Fruit fly (Drosophila melanogaster) whole organism, prepupa: Measurements from ENCODE around the gene Crtc.

Experiments
- Blimp-1 ChIP-seq: fragments of 200-800 bp; sonication (Bioruptor generic); optimal IDR thresholded peaks from 3 replicates; lab custom pipeline; 2017; ENCODE audit warnings: missing biosample characterization, missing genetic modification characterization, mild to moderate bottlenecking, moderate library complexity, missing genetic modification reagents
- CG10669 ChIP-seq: fragments of 200-800 bp; sonication (Bioruptor generic); optimal IDR thresholded peaks from 3 replicates; lab custom pipeline; 2018; ENCODE audit warnings: missing biosample characterization, mild to moderate bottlenecking, missing genetic modification characterization, moderate library complexity
- CG11762 ChIP-seq: fragments of 200-800 bp; sonication (Bioruptor generic); optimal IDR thresholded peaks from 3 replicates; lab custom pipeline; 2016; ENCODE audit warnings: missing biosample characterization, missing genetic modification characterization; ENCODE audit not compliant: insufficient read depth
- CG15336 ChIP-seq: fragments of 200-800 bp; sonication (Bioruptor generic); IDR thresholded peaks from 2 replicates; pipeline ENCODE4 v1.3.6; 2022; ENCODE audit warnings: missing biosample characterization, missing genetic modification characterization
- CG31627 ChIP-seq: fragments of 200-800 bp; sonication (Bioruptor generic); optimal IDR thresholded peaks from 3 replicates; lab custom pipeline; 2016; ENCODE audit warnings: missing biosample characterization, missing genetic modification characterization
- CG32006 ChIP-seq: fragments of 200-800 bp; sonication (Bioruptor generic); optimal IDR thresholded peaks from 3 replicates; lab custom pipeline; 2017; ENCODE audit warnings: missing biosample characterization, mild to moderate bottlenecking, missing genetic modification characterization
- CG34406 ChIP-seq: fragments of 200-800 bp; sonication (Bioruptor generic); optimal IDR thresholded peaks from 3 replicates; lab custom pipeline; 2016; ENCODE audit warnings: missing biosample characterization, missing genetic modification characterization
- CG6163 ChIP-seq: fragments of 200-800 bp; sonication (Bioruptor generic); IDR thresholded peaks from 3 replicates; pipeline ENCODE4 v1.3.6; 2022; ENCODE audit warnings: missing biosample characterization, missing genetic modification characterization
- CG6808 ChIP-seq: fragments of 200-800 bp; sonication (Bioruptor generic); optimal IDR thresholded peaks from 3 replicates; lab custom pipeline; 2017; ENCODE audit warnings: missing biosample characterization, missing genetic modification characterization, mild to moderate bottlenecking, moderate library complexity, missing genetic modification reagents
- CG6854 ChIP-seq: fragments of 200-800 bp; sonication (Bioruptor generic); optimal IDR thresholded peaks from 2 replicates; lab custom pipeline; 2017; ENCODE audit warnings: missing biosample characterization, mild to moderate bottlenecking, missing genetic modification characterization
- CG8119 ChIP-seq: fragments of 200-800 bp; sonication (Bioruptor generic); IDR thresholded peaks from 3 replicates; pipeline ENCODE4 v1.3.6; 2022; ENCODE audit warnings: missing biosample characterization, missing genetic modification characterization
- CG8319 ChIP-seq: fragments of 200-800 bp; sonication (Bioruptor generic); optimal IDR thresholded peaks from 3 replicates; lab custom pipeline; 2016; ENCODE audit warnings: missing biosample characterization, missing genetic modification characterization
- CG9139 ChIP-seq: fragments of 200-800 bp; sonication (Bioruptor generic); optimal IDR thresholded peaks from 3 replicates; lab custom pipeline; 2017; ENCODE audit warnings: missing biosample characterization, mild to moderate bottlenecking, missing genetic modification characterization
- Eip75B ChIP-seq: fragments of 200-800 bp; sonication (Bioruptor generic); optimal IDR thresholded peaks from 3 replicates; lab custom pipeline; 2016; ENCODE audit warnings: missing biosample characterization, missing genetic modification characterization
- Eip78C ChIP-seq: fragments of 200-800 bp; sonication (Bioruptor generic); peaks from one replicate; lab custom pipeline; 2016; ENCODE audit warnings: missing biosample characterization, missing genetic modification characterization
- Ets96B ChIP-seq: fragments of 200-800 bp; optimal IDR thresholded peaks from 2 replicates; lab custom pipeline; 2019; ENCODE audit warnings: missing biosample characterization, mild to moderate bottlenecking, missing genetic modification characterization, moderate library complexity
- Hr38 ChIP-seq: sonication (Bioruptor generic); optimal IDR thresholded peaks from 2 replicates; lab custom pipeline; 2016; ENCODE audit warnings: missing biosample characterization, missing genetic modification characterization
- Hr39 ChIP-seq: fragments of 200-800 bp; sonication (Bioruptor generic); optimal IDR thresholded peaks from 2 replicates; lab custom pipeline; 2016; ENCODE audit warnings: missing biosample characterization, missing genetic modification characterization
- Hr4 ChIP-seq: fragments of 200-800 bp; sonication (Bioruptor generic); optimal IDR thresholded peaks from 3 replicates; lab custom pipeline; 2016; ENCODE audit warnings: missing biosample characterization, missing genetic modification characterization
- Met ChIP-seq: fragments of 200-800 bp; sonication (Bioruptor generic); optimal IDR thresholded peaks from 3 replicates; lab custom pipeline; 2016; ENCODE audit warnings: missing biosample characterization, missing genetic modification characterization
- OdsH ChIP-seq: fragments of 200-800 bp; sonication (Bioruptor generic); optimal IDR thresholded peaks from 3 replicates; lab custom pipeline; 2016; ENCODE audit warnings: missing biosample characterization, missing genetic modification characterization
- Sox15 ChIP-seq: fragments of 200-800 bp; sonication (Bioruptor generic); optimal IDR thresholded peaks from 3 replicates; lab custom pipeline; 2016; ENCODE audit warnings: missing biosample characterization, missing genetic modification characterization
- dsx ChIP-seq: fragments of 200-800 bp; optimal IDR thresholded peaks from 3 replicates; lab custom pipeline; 2019; ENCODE audit warnings: missing biosample characterization, mild to moderate bottlenecking, missing genetic modification characterization, moderate library complexity; ENCODE audit not compliant: poor library complexity, severe bottlenecking
- eg ChIP-seq: fragments of 200-800 bp; sonication (Bioruptor generic); IDR thresholded peaks from 3 replicates; pipeline ENCODE4 v1.3.6; 2022; ENCODE audit warnings: missing biosample characterization, missing genetic modification characterization
- esn ChIP-seq: fragments of 200-800 bp; sonication (Bioruptor generic); optimal IDR thresholded peaks from 2 replicates; lab custom pipeline; 2016; ENCODE audit warnings: missing biosample characterization, mild to moderate bottlenecking, missing genetic modification characterization, moderate library complexity
- fd59A ChIP-seq: fragments of 200-800 bp; sonication (Bioruptor generic); optimal IDR thresholded peaks from 2 replicates; lab custom pipeline; 2017; ENCODE audit warnings: missing biosample characterization, mild to moderate bottlenecking, missing genetic modification characterization, missing genetic modification reagents
- fkh ChIP-seq: fragments of 200-800 bp; sonication (Bioruptor generic); optimal IDR thresholded peaks from 3 replicates; lab custom pipeline; 2017; ENCODE audit warnings: missing biosample characterization, mild to moderate bottlenecking, missing genetic modification characterization, moderate library complexity
- net ChIP-seq: fragments of 200-800 bp; sonication (Bioruptor generic); optimal IDR thresholded peaks from 3 replicates; lab custom pipeline; 2016; ENCODE audit warnings: missing biosample characterization, missing genetic modification characterization
- pdm3 ChIP-seq: fragments of 200-800 bp; sonication (Bioruptor generic); optimal IDR thresholded peaks from 3 replicates; lab custom pipeline; 2016; ENCODE audit warnings: missing biosample characterization, missing genetic modification characterization
- spab ChIP-seq: fragments of 200-800 bp; sonication (Bioruptor generic); optimal IDR thresholded peaks from 2 replicates; lab custom pipeline; 2017; ENCODE audit warnings: missing biosample characterization, mild to moderate bottlenecking, missing genetic modification characterization, missing genetic modification reagents
- ss ChIP-seq, 2 experiments: fragments of 200-800 bp; sonication (Bioruptor generic); optimal IDR thresholded peaks; 2 replicates in 1 of 2; 3 replicates in 1 of 2; lab custom pipeline; 2017 to 2018; ENCODE audit warnings: mild to moderate bottlenecking in 2 of 2, missing biosample characterization in 2 of 2, missing genetic modification characterization in 2 of 2, moderate library complexity in 1 of 2
- svp ChIP-seq: fragments of 200-800 bp; sonication (Bioruptor generic); peaks from one replicate; lab custom pipeline; 2016; ENCODE audit warnings: missing biosample characterization, missing genetic modification characterization
- vri ChIP-seq: fragments of 200-800 bp; sonication (Bioruptor generic); optimal IDR thresholded peaks from 3 replicates; lab custom pipeline; 2016; ENCODE audit warnings: missing biosample characterization, mild to moderate bottlenecking, missing genetic modification characterization

The Crtc gene

dm6 chr3L:17657728-17658379 is 11.2 kb downstream of the Crtc start (continued):
- peak; percentile 84 for TF ChIP-seq CG6808 (GFP tag; lab: Kevin White, UChicago)
- peak; percentile 86 for TF ChIP-seq Ets96B (tag; lab: Kevin White, UChicago)
- TF ChIP-seq CG34406 (GFP tag; lab: Kevin White, UChicago) = peak; percentile 77
- TF ChIP-seq CG31627 (GFP tag; lab: Kevin White, UChicago) = peak; percentile 63
- TF ChIP-seq ss (GFP tag; optimal IDR thresholded peaks at IDR 0.05; lab: Kevin White, UChicago) = peak; percentile 70 to 82
- peak; percentile 10 for TF ChIP-seq Blimp-1 (GFP tag; lab: Kevin White, UChicago)
- peak; percentile 88 for TF ChIP-seq net (GFP tag; lab: Kevin White, UChicago)
- TF ChIP-seq CG8319 (GFP tag; lab: Kevin White, UChicago) = peak; percentile 54
- TF ChIP-seq esn (GFP tag; lab: Kevin White, UChicago) = peak; percentile 69
- TF ChIP-seq spab (GFP tag; lab: Kevin White, UChicago) = peak; percentile 80
- peak; percentile 82 for TF ChIP-seq fd59A (GFP tag; lab: Kevin White, UChicago)
- peak; percentile 35 for TF ChIP-seq CG6854 (GFP tag; lab: Kevin White, UChicago)
- TF ChIP-seq Hr38 (GFP tag; lab: Kevin White, UChicago) = no peak
- TF ChIP-seq Eip78C (GFP tag; lab: Kevin White, UChicago) = peak; percentile 95
- TF ChIP-seq OdsH (GFP tag; lab: Kevin White, UChicago) = peak; percentile 84
- TF ChIP-seq CG32006 (GFP tag; lab: Kevin White, UChicago) = peak; percentile 88
- peak; percentile 78 for TF ChIP-seq Met (GFP tag; lab: Kevin White, UChicago)
- peak; percentile 58 for TF ChIP-seq Sox15
- peak; percentile 89 for TF ChIP-seq svp (GFP tag; lab: Kevin White, UChicago)
- peak; percentile 81 for TF ChIP-seq eg (GFP tag; lab: Robert Waterston, UW)
- TF ChIP-seq CG11762 (GFP tag; lab: Kevin White, UChicago) = peak; percentile 66
- TF ChIP-seq dsx (GFP tag; lab: Kevin White, UChicago) = peak; percentile 82
- TF ChIP-seq fkh (GFP tag; lab: Kevin White, UChicago) = no peak
- peak; percentile 82 for TF ChIP-seq Eip75B
- TF ChIP-seq Hr4 (GFP tag; lab: Kevin White, UChicago) = peak; percentile 88
- TF ChIP-seq pdm3 (GFP tag; lab: Kevin White, UChicago) = peak; percentile 88
- peak; percentile 75 for TF ChIP-seq CG9139 (GFP tag; lab: Kevin White, UChicago)

dm6 chr3L:17656716-17657395 is 12.2 kb downstream of the Crtc start:
- TF ChIP-seq svp (GFP tag; lab: Kevin White, UChicago) (no peak), eg (GFP tag; lab: Robert Waterston, UW) (0 out of 3 replicates have a peak, but pooled peaks have one; percentile 7)

- TF ChIP-seq svp (GFP tag; lab: Kevin White, UChicago) (peak; percentile 51), eg (GFP tag; lab: Robert Waterston, UW) (peak; percentile 51; the same call in 1 of the 3 replicates), CG10669 (GFP tag; lab: Kevin White, UChicago) (peak; percentile 3), Hr38 (GFP tag; lab: Kevin White, UChicago) (no peak), CG15336 (GFP tag; lab: Robert Waterston, UW) (0 out of 2 replicates have a peak, but pooled peaks have one; percentile 10), vri (peak; percentile 79), CG6163 (GFP tag; lab: Robert Waterston, UW) (peak; percentile 29; the same call in 1 of the 3 replicates), CG8119 (GFP tag; lab: Robert Waterston, UW) (0 out of 3 replicates have a peak, but pooled peaks have one; percentile 18), fkh (GFP tag; lab: Kevin White, UChicago) (peak; percentile 96), Hr39 (GFP tag; lab: Kevin White, UChicago) (no peak), ss (GFP tag; optimal IDR thresholded peaks at IDR 0.05; lab: Kevin White, UChicago) (no peak), CG6854 (GFP tag; lab: Kevin White, UChicago) (peak; percentile 20)
- TF ChIP-seq, all 60 proteins: peak for 9
Observed at dm6 chr3L:17655837-17656308, 13.2 kb downstream of the Crtc start.
